Worm (Caenorhabditis elegans): ENCODE data around the gene agr-1.

ce11 chrII:6712177-6712981 is 62.6 kb downstream of the agr-1 start, which contains the start of the genes dpy-10 and T14B4.19:
- TF ChIP-seq lin-1 (GFP tag; IDR thresholded peaks at IDR 0.05), result no peak
- TF ChIP-seq mdl-1 (tag; optimal IDR thresholded peaks at IDR 0.05), result peak in 1 of 2 experiments; percentile 27
- TF ChIP-seq ama-1 (optimal IDR thresholded peaks at IDR 0.05), result no peak
